Worm (Caenorhabditis elegans): ENCODE measurements around the gene ptr-8.

ce11 chrII:10861305-10861704 lies 27.8 kb upstream of the ptr-8 start:
- TF ChIP-seq nhr-76 (tag; optimal IDR thresholded peaks at IDR 0.05) = no peak
- TF ChIP-seq dpl-1 (GFP tag; optimal IDR thresholded peaks at IDR 0.05) = no peak
- TF ChIP-seq F10B5.3 (tag; optimal IDR thresholded peaks at IDR 0.05) = no peak
- TF ChIP-seq lin-39 (tag; optimal IDR thresholded peaks at IDR 0.05) = no peak
- TF ChIP-seq D1046.2 (GFP tag; IDR thresholded peaks at IDR 0.05) = no peak
- TF ChIP-seq fos-1 (tag; optimal IDR thresholded peaks at IDR 0.05) = no peak
- TF ChIP-seq pqm-1 (tag; optimal IDR thresholded peaks at IDR 0.05) = no peak
- TF ChIP-seq unc-62 (GFP tag; optimal IDR thresholded peaks at IDR 0.05 in 1 of 2) = peak in 1 of 2 experiments; percentile 57
- TF ChIP-seq unc-62 (tag; optimal IDR thresholded peaks at IDR 0.05) = no peak
- TF ChIP-seq nhr-10 (tag; optimal IDR thresholded peaks at IDR 0.05) = no peak
- TF ChIP-seq mxl-2 (GFP tag; conservative IDR thresholded peaks at IDR 0.05) = no peak

All from whole organism, L4 larva.